Fruit fly (Drosophila melanogaster) whole organism, embryonic: ENCODE measurements around the gene Cyp313b1.
A peak's percentile ranks its signal among the peaks of the same experiment; 100 is the strongest.

Source experiments
- B-H1 ChIP-seq: fragments of 200-800 bp; sonication (Bioruptor generic); IDR thresholded peaks from 3 replicates; pipeline ENCODE4 v1.3.6; 2022; ENCODE audit warnings: missing biosample characterization, missing genetic modification characterization
- Bteb2 ChIP-seq: fragments of 200-800 bp; sonication (Bioruptor generic); optimal IDR thresholded peaks from 2 replicates; lab custom pipeline; 2016; ENCODE audit warnings: missing biosample characterization, missing genetic modification characterization
- CG10267 ChIP-seq: fragments of 200-800 bp; sonication (Bioruptor generic); optimal IDR thresholded peaks from 2 replicates; lab custom pipeline; 2018; ENCODE audit warnings: missing biosample characterization, mild to moderate bottlenecking, missing genetic modification characterization, moderate library complexity
- CG10366 ChIP-seq: fragments of 200-800 bp; sonication (Bioruptor generic); IDR thresholded peaks from 2 replicates; pipeline ENCODE4 v1.3.6; 2022; ENCODE audit warnings: missing biosample characterization, missing genetic modification characterization
- CG12769 ChIP-seq: fragments of 200-800 bp; sonication (Bioruptor generic); optimal IDR thresholded peaks from 2 replicates; lab custom pipeline; 2019; ENCODE audit warnings: missing biosample characterization, mild to moderate bottlenecking, missing genetic modification characterization, moderate library complexity
- CG14710 ChIP-seq: fragments of 200-800 bp; sonication (Bioruptor generic); optimal IDR thresholded peaks from 3 replicates; lab custom pipeline; 2019; ENCODE audit warnings: missing biosample characterization, mild to moderate bottlenecking, missing genetic modification characterization, moderate library complexity
- CG15269 ChIP-seq: fragments of 200-800 bp; sonication (Bioruptor generic); optimal IDR thresholded peaks from 2 replicates; lab custom pipeline; 2018; ENCODE audit warnings: missing biosample characterization, mild to moderate bottlenecking, missing genetic modification characterization, moderate library complexity
- CG17612 ChIP-seq: fragments of 200-800 bp; sonication (Bioruptor generic); IDR thresholded peaks from 2 replicates; pipeline ENCODE4 v1.3.6; 2022; ENCODE audit warnings: missing biosample characterization, missing genetic modification characterization
- CG18476 ChIP-seq: fragments of 200-800 bp; sonication (Bioruptor generic); optimal IDR thresholded peaks from 2 replicates; lab custom pipeline; 2016; ENCODE audit warnings: missing biosample characterization, mild to moderate bottlenecking, missing genetic modification characterization
- CG2120 ChIP-seq: fragments of 200-800 bp; sonication (Bioruptor generic); optimal IDR thresholded peaks from 3 replicates; lab custom pipeline; 2016; ENCODE audit warnings: missing biosample characterization, missing genetic modification characterization
- CG2202 ChIP-seq: fragments of 200-800 bp; sonication (Bioruptor generic); optimal IDR thresholded peaks from 2 replicates; lab custom pipeline; 2018; ENCODE audit warnings: missing biosample characterization, mild to moderate bottlenecking, missing genetic modification characterization
- CG33557 ChIP-seq: fragments of 200-800 bp; sonication (Bioruptor generic); optimal IDR thresholded peaks from 2 replicates; lab custom pipeline; 2019; ENCODE audit warnings: missing biosample characterization, mild to moderate bottlenecking, missing genetic modification characterization, moderate library complexity
- CG42726 ChIP-seq: fragments of 200-800 bp; sonication (Bioruptor generic); IDR thresholded peaks from 2 replicates; pipeline ENCODE4 v1.3.6; 2022; ENCODE audit warnings: missing biosample characterization, missing genetic modification characterization; ENCODE audit not compliant: partially characterized antibody
- CG9437 ChIP-seq: fragments of 200-800 bp; sonication (Bioruptor generic); optimal IDR thresholded peaks from 2 replicates; lab custom pipeline; 2018; ENCODE audit warnings: missing biosample characterization, mild to moderate bottlenecking, missing genetic modification characterization
- CG9609 ChIP-seq: fragments of 200-800 bp; sonication (Bioruptor generic); optimal IDR thresholded peaks from 3 replicates; lab custom pipeline; 2016; ENCODE audit warnings: missing biosample characterization, missing genetic modification characterization
- CoRest ChIP-seq: fragments of 200-800 bp; sonication (Bioruptor generic); optimal IDR thresholded peaks from 3 replicates; lab custom pipeline; 2018; ENCODE audit warnings: missing biosample characterization, mild to moderate bottlenecking, missing genetic modification characterization, moderate library complexity
- E2f2 ChIP-seq: fragments of 200-800 bp; sonication (Bioruptor generic); IDR thresholded peaks from 2 replicates; pipeline ENCODE4 v1.3.6; 2022; ENCODE audit warnings: missing biosample characterization, missing genetic modification characterization
- Fer2 ChIP-seq: fragments of 200-800 bp; sonication (Bioruptor generic); optimal IDR thresholded peaks from 2 replicates; lab custom pipeline; 2018; ENCODE audit warnings: missing biosample characterization, mild to moderate bottlenecking, missing genetic modification characterization, moderate library complexity
- Poxn ChIP-seq: fragments of 200-800 bp; sonication (Bioruptor generic); IDR thresholded peaks from 2 replicates; pipeline ENCODE4 v1.3.6; 2022; ENCODE audit warnings: missing biosample characterization, missing genetic modification characterization
- Taf1 ChIP-seq: fragments of 200-800 bp; sonication (Bioruptor generic); IDR thresholded peaks from 2 replicates; pipeline ENCODE4 v1.3.6; 2022; ENCODE audit warnings: missing biosample characterization, missing genetic modification characterization
- Vsx1 ChIP-seq: fragments of 200-800 bp; sonication (Bioruptor generic); optimal IDR thresholded peaks from 2 replicates; lab custom pipeline; 2017; ENCODE audit warnings: missing biosample characterization, mild to moderate bottlenecking, missing genetic modification characterization, missing genetic modification reagents
- YL-1 ChIP-seq: fragments of 200-800 bp; sonication (Bioruptor generic); optimal IDR thresholded peaks from 3 replicates; lab custom pipeline; 2017; ENCODE audit warnings: missing biosample characterization, mild to moderate bottlenecking, missing genetic modification characterization
- ac ChIP-seq: fragments of 200-800 bp; sonication (Bioruptor generic); optimal IDR thresholded peaks from 3 replicates; lab custom pipeline; 2017; ENCODE audit warnings: missing biosample characterization, mild to moderate bottlenecking, missing genetic modification characterization
- amos ChIP-seq: fragments of 200-800 bp; sonication (Bioruptor generic); IDR thresholded peaks from 2 replicates; pipeline ENCODE4 v1.3.6; 2022; ENCODE audit warnings: missing biosample characterization, missing genetic modification characterization; ENCODE audit not compliant: partially characterized antibody
- ase ChIP-seq: fragments of 200-800 bp; sonication (Bioruptor generic); IDR thresholded peaks from 3 replicates; pipeline ENCODE4 v1.3.6; 2022; ENCODE audit warnings: missing biosample characterization, missing genetic modification characterization
- bab2 ChIP-seq: fragments of 200-800 bp; sonication (Bioruptor generic); optimal IDR thresholded peaks from 2 replicates; lab custom pipeline; 2016; ENCODE audit warnings: missing biosample characterization, missing genetic modification characterization
- bcd ChIP-seq: fragments of 200-800 bp; sonication (Bioruptor generic); optimal IDR thresholded peaks from 2 replicates; lab custom pipeline; 2017; ENCODE audit warnings: missing biosample characterization, mild to moderate bottlenecking, missing genetic modification characterization
- cg ChIP-seq: fragments of 200-800 bp; sonication (Bioruptor generic); optimal IDR thresholded peaks from 3 replicates; lab custom pipeline; 2019; ENCODE audit warnings: missing biosample characterization, mild to moderate bottlenecking, missing genetic modification characterization, moderate library complexity
- chm ChIP-seq: fragments of 200-800 bp; sonication (Bioruptor generic); IDR thresholded peaks from 2 replicates; pipeline ENCODE4 v1.3.6; 2022; ENCODE audit warnings: missing biosample characterization, missing genetic modification characterization
- crc ChIP-seq: fragments of 200-800 bp; sonication (Bioruptor generic); optimal IDR thresholded peaks from 2 replicates; lab custom pipeline; 2016; ENCODE audit warnings: missing biosample characterization, missing genetic modification characterization
- dimm ChIP-seq: fragments of 200-800 bp; sonication (Bioruptor generic); IDR thresholded peaks from 2 replicates; pipeline ENCODE4 v1.3.6; 2022; ENCODE audit warnings: missing biosample characterization, missing genetic modification characterization
- disco-r ChIP-seq: fragments of 200-800 bp; sonication (Bioruptor generic); optimal IDR thresholded peaks from 2 replicates; lab custom pipeline; 2016; ENCODE audit warnings: missing biosample characterization, missing genetic modification characterization
- ewg ChIP-seq: fragments of 200-800 bp; sonication (Bioruptor generic); optimal IDR thresholded peaks from 3 replicates; lab custom pipeline; 2017; ENCODE audit warnings: mild to moderate bottlenecking, missing biosample characterization, missing genetic modification reagents, missing genetic modification characterization
- eyg ChIP-seq: fragments of 200-800 bp; sonication (Bioruptor generic); optimal IDR thresholded peaks from 3 replicates; lab custom pipeline; 2016; ENCODE audit warnings: missing biosample characterization, missing genetic modification characterization
- gce ChIP-seq: fragments of 200-800 bp; sonication (Bioruptor generic); IDR thresholded peaks from 3 replicates; pipeline ENCODE4 v1.3.6; 2022; ENCODE audit warnings: missing biosample characterization, missing genetic modification characterization
- hkb ChIP-seq, 2 experiments: fragments of 200-800 bp in 1 of 2; fragments of >200 bp in 1 of 2; sonication (Bioruptor generic) in 1 of 2; IDR thresholded peaks in 1 of 2; optimal IDR thresholded peaks in 1 of 2; 2 replicates each; pipeline versions ENCODE4 v1.3.6 to Lab custom; 2017 to 2022; ENCODE audit warnings: missing biosample characterization in 1 of 2, missing genetic modification characterization in 1 of 2
- klu ChIP-seq: fragments of 200-800 bp; sonication (Bioruptor generic); IDR thresholded peaks from 2 replicates; pipeline ENCODE4 v1.3.6; 2022; ENCODE audit warnings: missing biosample characterization, missing genetic modification characterization
- knrl ChIP-seq: fragments of 200-800 bp; sonication (Bioruptor generic); IDR thresholded peaks from 3 replicates; pipeline ENCODE4 v1.3.6; 2022; ENCODE audit warnings: missing biosample characterization, missing genetic modification characterization; ENCODE audit not compliant: partially characterized antibody
- onecut ChIP-seq: fragments of 200-800 bp; sonication (Bioruptor generic); IDR thresholded peaks from 2 replicates; pipeline ENCODE4 v1.3.6; 2022; ENCODE audit warnings: missing biosample characterization, missing genetic modification characterization
- pb ChIP-seq: fragments of 200-800 bp; sonication (Bioruptor generic); optimal IDR thresholded peaks from 3 replicates; lab custom pipeline; 2016; ENCODE audit warnings: missing biosample characterization, missing genetic modification characterization
- prd ChIP-seq, 3 experiments: fragments of >200 bp in 2 of 3; fragments of 200-800 bp in 1 of 3; sonication (Bioruptor generic) in 1 of 3; optimal IDR thresholded peaks in 2 of 3; IDR thresholded peaks in 1 of 3; 2 replicates in 2 of 3; 3 replicates in 1 of 3; pipeline versions ENCODE4 v1.3.6 to Lab custom; 2017 to 2022; ENCODE audit warnings: missing biosample characterization in 1 of 3, missing genetic modification characterization in 1 of 3
- rib ChIP-seq: fragments of 200-800 bp; sonication (Bioruptor generic); IDR thresholded peaks from 2 replicates; pipeline ENCODE4 v1.3.6; 2022; ENCODE audit warnings: missing biosample characterization, missing genetic modification characterization
- sc ChIP-seq, 3 experiments: fragments of >200 bp in 2 of 3; fragments of 200-800 bp in 1 of 3; sonication (Bioruptor generic) in 1 of 3; optimal IDR thresholded peaks; 2 replicates in 2 of 3; 3 replicates in 1 of 3; lab custom pipeline; 2017; ENCODE audit warnings: mild to moderate bottlenecking in 1 of 3, missing biosample characterization in 1 of 3, missing genetic modification characterization in 1 of 3, missing genetic modification reagents in 1 of 3
- tgo ChIP-seq: fragments of 200-800 bp; sonication (Bioruptor generic); IDR thresholded peaks from 3 replicates; pipeline ENCODE4 v1.3.6; 2022; ENCODE audit warnings: missing biosample characterization, missing genetic modification characterization
- tna ChIP-seq: fragments of 200-800 bp; sonication (Bioruptor generic); IDR thresholded peaks from 2 replicates; pipeline ENCODE4 v1.3.6; 2022; ENCODE audit warnings: missing biosample characterization, missing genetic modification characterization; ENCODE audit not compliant: partially characterized antibody
- toy ChIP-seq: fragments of 200-800 bp; sonication (Bioruptor generic); IDR thresholded peaks from 2 replicates; pipeline ENCODE4 v1.3.6; 2022; ENCODE audit warnings: missing biosample characterization, missing genetic modification characterization
- usp ChIP-seq: fragments of >200 bp; optimal IDR thresholded peaks from 2 replicates; lab custom pipeline; 2017; ENCODE audit warnings: missing biosample characterization, missing genetic modification characterization
- wek ChIP-seq: fragments of 200-800 bp; sonication (Bioruptor generic); optimal IDR thresholded peaks from 3 replicates; lab custom pipeline; 2018; ENCODE audit warnings: missing biosample characterization, mild to moderate bottlenecking, missing genetic modification characterization, moderate library complexity

Cyp313b1 gene

dm6 chr3R:8669029-8669707, 23.7 kb upstream of the Cyp313b1 start (continued):
- TF ChIP-seq prd (optimal IDR thresholded peaks at IDR 0.05; lab: Kevin White, UChicago) (no peak), prd (GFP tag; IDR thresholded peaks at IDR 0.05; lab: Robert Waterston, UW) (peak; percentile 97), tgo (GFP tag; lab: Robert Waterston, UW) (peak; percentile 96), ac (peak; percentile 95), E2f2 (GFP tag; lab: Robert Waterston, UW) (peak; percentile 84), CG18476 (GFP tag; lab: Kevin White, UChicago) (peak; percentile 98), CG2202 (tag; lab: Kevin White, UChicago) (peak; percentile 98), pb (GFP tag; lab: Kevin White, UChicago) (peak; percentile 92), usp (GFP tag; lab: Kevin White, UChicago) (no peak), YL-1 (peak; percentile 88), eyg (GFP tag; lab: Kevin White, UChicago) (peak; percentile 95), CG2120 (peak; percentile 99), Bteb2 (GFP tag; lab: Kevin White, UChicago) (peak; percentile 97), rib (GFP tag; lab: Robert Waterston, UW) (peak; percentile 96), CG33557 (GFP tag; lab: Kevin White, UChicago) (peak; percentile 94), amos (GFP tag; lab: Robert Waterston, UW) (peak; percentile 82), CG10366 (GFP tag; lab: Robert Waterston, UW) (peak; percentile 96), crc (peak; percentile 96), CG17612 (GFP tag; lab: Robert Waterston, UW) (peak; percentile 90), Poxn (peak; percentile 68), CG15269 (tag; lab: Kevin White, UChicago) (peak; percentile 98), Fer2 (peak; percentile 92), cg (GFP tag; lab: Kevin White, UChicago) (no peak), chm (peak; percentile 98), bab2 (GFP tag; lab: Kevin White, UChicago) (peak; percentile 97), CoRest (tag; lab: Kevin White, UChicago) (peak; percentile 97), ewg (GFP tag; lab: Kevin White, UChicago) (peak; percentile 94), toy (peak; percentile 81), CG9609 (peak; percentile 95), dimm (GFP tag; lab: Robert Waterston, UW) (peak; percentile 82), gce (GFP tag; lab: Robert Waterston, UW) (peak; percentile 96), CG14710 (peak; percentile 97), bcd (GFP tag; lab: Kevin White, UChicago) (peak; percentile 98), tna (GFP tag; lab: Robert Waterston, UW) (no peak; the same call in none of the 2 replicates), klu (GFP tag; lab: Robert Waterston, UW) (peak; percentile 84), sc (optimal IDR thresholded peaks at IDR 0.05; lab: Kevin White, UChicago) (no peak), sc (GFP tag; optimal IDR thresholded peaks at IDR 0.05; lab: Kevin White, UChicago) (peak; percentile 97), CG10267 (tag; lab: Kevin White, UChicago) (peak; percentile 97), CG9437 (GFP tag; lab: Kevin White, UChicago) (peak; percentile 91), CG42726 (peak; percentile 84; the same call in 1 of the 2 replicates), ase (GFP tag; lab: Robert Waterston, UW) (peak; percentile 96), wek (GFP tag; lab: Kevin White, UChicago) (peak; percentile 94), hkb (optimal IDR thresholded peaks at IDR 0.05; lab: Kevin White, UChicago) (peak; percentile 31), hkb (GFP tag; IDR thresholded peaks at IDR 0.05; lab: Robert Waterston, UW) (peak; percentile 99), B-H1 (GFP tag; lab: Robert Waterston, UW) (peak; percentile 95), onecut (GFP tag; lab: Robert Waterston, UW) (peak; percentile 95), disco-r (peak; percentile 95), knrl (no peak; the same call in 1 of the 3 replicates), Taf1 (GFP tag; lab: Robert Waterston, UW) (peak; percentile 94), CG12769 (peak; percentile 99), Vsx1 (peak; percentile 96)
